Fruit fly (Drosophila melanogaster) S2 (cell line): ENCODE data around the gene CG13601.

Experiments
- CG8478 ChIP-seq: fragments of >200 bp; optimal IDR thresholded peaks from 2 replicates; lab custom pipeline; 2018
- CTCF ChIP-seq, 2 experiments: fragments of >200 bp; optimal IDR thresholded peaks; 2 replicates each; lab custom pipeline; 2018

DNA sequence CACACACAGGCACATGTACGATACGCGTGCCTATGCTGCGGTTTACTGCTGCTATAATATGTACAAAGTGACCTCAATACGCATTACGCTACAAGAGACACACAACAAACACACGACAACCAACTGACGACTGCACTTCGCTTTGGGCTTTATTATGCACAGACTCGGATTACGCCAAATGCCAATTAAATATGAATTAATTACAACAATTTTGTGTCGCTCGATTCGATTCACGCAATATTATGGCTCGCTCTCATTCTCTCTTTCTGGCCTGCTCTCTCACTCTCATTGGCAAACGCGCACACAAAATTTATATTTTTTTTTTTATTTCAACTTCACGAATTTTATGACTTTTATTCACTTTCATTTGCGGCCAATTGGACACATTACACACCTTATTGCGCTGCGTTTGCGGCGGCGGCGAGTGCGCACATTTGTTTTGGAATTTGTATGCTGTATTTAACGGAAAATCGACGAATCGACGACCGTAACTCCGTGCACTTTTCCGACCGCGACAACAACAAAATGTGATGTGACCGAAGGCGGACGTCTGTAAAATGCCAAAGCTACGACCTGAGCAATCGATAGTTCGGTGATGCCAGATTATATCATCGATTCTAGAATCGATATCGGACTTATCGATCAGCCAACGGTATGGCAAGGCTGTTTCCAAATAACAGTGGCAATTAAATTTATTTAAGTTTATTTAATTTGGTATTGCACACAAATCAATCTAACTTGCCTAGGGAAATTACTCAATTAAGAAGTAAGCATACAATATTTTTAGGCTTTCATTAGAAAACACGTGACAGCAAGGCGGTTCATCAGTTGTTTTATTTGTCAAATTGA is 4.7 kb downstream of the CG13601 start, which contains the start of the genes sba and CG31141:
- TF ChIP-seq CTCF (optimal IDR thresholded peaks at IDR 0.05; lab: Kevin White, UChicago) (peak; percentile 9 to 50), CG8478 (lab: Kevin White, UChicago) (no peak)
